Fruit fly (Drosophila melanogaster): ENCODE data around the gene Gss2.

DNA sequence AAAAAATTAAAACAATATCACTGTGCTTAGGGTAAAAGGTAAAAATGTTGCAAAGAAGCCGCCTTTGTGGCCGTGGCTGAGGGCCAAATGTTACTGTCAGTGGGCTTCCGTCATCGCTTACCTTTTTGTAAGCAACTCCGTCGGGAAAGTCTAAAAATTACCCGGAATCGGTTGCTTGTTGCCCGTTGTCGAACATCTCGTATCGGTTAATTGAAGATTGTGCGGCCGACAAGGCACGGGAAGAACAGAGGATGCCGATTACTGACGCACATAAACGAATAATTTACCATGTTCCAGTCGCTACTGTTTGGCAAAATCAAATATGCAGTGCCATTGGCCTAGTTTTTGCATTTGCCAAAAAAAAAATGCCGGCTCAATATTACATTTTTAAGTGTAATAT lies 43.5 kb upstream of the Gss2 start, which contains the start of gene Mco4:
- no peak for TF ChIP-seq CTCF (optimal IDR thresholded peaks at IDR 0.05)
- no peak for TF ChIP-seq CG8478 (optimal IDR thresholded peaks at IDR 0.05)

Measured in S2 (cell line).